Fruit fly (Drosophila melanogaster): ENCODE data around the gene Cpr64Ac.

The Cpr64Ac gene

DNA sequence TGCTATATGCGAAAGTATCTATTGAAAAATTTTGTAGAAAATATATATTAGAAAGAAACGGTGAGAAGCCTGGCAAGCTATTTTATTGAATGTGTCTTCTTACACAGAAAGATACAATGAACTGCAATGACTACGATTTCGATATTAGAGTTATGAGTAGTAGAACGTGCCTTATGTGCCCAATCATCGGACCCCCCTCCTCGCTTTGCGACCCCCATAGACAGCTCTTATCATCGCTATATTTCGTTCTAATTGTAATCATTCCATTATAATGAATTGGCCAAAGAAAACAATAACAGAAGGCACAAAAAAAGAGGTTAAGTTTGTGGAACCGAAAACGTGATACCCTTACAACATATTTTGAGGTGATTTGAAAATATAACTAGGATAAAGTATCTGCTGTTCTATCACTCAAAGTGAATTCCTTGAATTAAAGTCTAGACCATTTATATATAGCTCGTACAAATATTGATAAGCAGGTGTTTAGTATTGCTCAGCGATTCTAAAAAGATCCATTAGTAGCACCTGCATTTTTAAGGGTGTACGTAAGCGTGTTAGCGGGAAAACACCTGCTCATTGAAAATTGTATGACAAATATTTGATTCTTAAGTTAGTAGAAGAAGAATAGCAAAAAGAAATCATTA, 20.1 kb upstream of the Cpr64Ac start:
- peak; percentile 18 for TF ChIP-seq vri (GFP tag; optimal IDR thresholded peaks at IDR 0.05)
- peak; percentile 23 for TF ChIP-seq Hr39 (GFP tag; optimal IDR thresholded peaks at IDR 0.05)
- no peak for TF ChIP-seq CG6854 (GFP tag; optimal IDR thresholded peaks at IDR 0.05)
- peak; percentile 18 for TF ChIP-seq svp (GFP tag)
- TF ChIP-seq Eip78C (GFP tag) = peak; percentile 50
- TF ChIP-seq esn (GFP tag; optimal IDR thresholded peaks at IDR 0.05) = peak; percentile 14
- no peak for TF ChIP-seq CG6276 (GFP tag; optimal IDR thresholded peaks at IDR 0.05)

DNA sequence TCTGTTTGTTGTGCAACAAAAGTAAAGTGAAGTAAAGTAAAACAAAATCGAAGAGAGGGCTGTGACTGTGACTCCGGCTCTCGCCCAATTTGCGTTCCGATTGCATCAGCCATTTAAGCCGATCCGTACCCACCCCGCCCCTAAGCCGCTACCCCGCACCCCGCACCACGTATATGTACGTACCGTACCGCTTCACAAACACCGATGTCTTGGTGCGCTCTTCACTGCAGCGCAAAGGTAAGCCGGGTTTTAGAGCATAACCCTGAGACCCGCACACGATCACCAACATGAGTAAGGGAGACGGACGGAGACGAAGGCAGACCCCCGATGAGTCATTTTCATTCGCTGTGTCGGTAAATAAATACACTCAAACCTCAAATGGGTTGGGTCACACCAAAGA, 19.5 kb upstream of the Cpr64Ac start:
- TF ChIP-seq CG3032 (tag; optimal IDR thresholded peaks at IDR 0.05) (no peak), lz (GFP tag; optimal IDR thresholded peaks at IDR 0.05) (no peak), CG1621 (tag; optimal IDR thresholded peaks at IDR 0.05) (peak; percentile 22), eg (GFP tag; IDR thresholded peaks at IDR 0.05) (no peak), CG6854 (GFP tag; optimal IDR thresholded peaks at IDR 0.05) (no peak), CG4318 (GFP tag; optimal IDR thresholded peaks at IDR 0.05) (no peak)

DNA sequence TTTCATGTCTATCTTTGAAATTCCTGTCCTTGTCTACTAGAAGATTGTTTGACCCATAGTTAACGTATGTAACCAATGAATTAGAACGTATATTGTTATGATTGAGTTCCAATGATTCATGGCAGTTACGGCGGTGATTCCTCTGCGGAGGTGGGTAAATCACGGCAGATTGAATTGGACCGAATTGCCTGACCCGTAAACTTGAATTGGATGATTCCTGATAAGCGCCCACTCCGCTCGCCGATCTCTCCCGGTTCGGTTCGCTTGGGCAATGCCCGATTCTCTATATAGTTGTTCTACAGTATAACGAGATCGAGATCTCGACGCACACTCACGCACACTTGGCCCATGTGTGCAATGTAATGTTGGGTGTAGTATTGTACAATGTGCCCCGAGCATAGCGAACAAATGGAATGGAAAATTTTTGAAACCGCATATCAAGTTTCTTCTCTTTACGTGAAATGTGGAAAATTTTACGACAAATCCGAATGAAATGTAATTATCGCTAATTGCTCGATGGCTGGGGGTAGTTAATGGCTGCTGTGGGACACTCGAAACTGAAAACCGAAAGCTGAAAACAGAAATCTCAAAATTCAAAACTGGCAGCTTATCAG, 18.8 kb upstream of the Cpr64Ac start:
- TF ChIP-seq svp (GFP tag) = peak; percentile 96
- TF ChIP-seq cyc (GFP tag; optimal IDR thresholded peaks at IDR 0.05) = no peak

DNA sequence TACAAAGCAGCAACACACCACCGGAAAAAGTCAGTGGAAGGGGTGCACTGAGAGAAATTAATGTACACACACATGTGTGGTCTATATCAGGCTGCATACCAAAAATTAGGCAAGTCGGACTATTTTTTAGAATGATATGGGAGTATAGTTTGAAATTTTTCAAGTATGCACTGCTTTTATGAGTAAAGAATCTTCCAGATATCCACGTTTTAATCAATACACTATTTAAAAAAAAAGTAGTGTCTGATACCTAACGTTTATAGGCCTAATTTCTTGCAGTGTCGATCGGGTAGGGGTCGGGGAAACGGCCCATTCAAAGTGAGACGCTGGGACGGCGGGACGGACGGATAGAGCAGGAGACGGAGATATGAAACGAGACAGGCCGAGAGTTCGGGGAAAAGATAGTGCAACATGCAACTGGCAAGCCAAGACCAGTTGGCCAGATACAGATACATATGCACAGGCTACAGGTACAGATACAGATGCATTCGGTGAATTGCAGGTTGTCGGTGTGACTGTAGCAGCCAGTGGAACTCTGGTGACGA, 17.7 kb upstream of the Cpr64Ac start:
- TF ChIP-seq CG6792 (GFP tag; optimal IDR thresholded peaks at IDR 0.05) (peak; percentile 83), Smox (GFP tag; optimal IDR thresholded peaks at IDR 0.05) (peak; percentile 33), Eip93F (GFP tag; optimal IDR thresholded peaks at IDR 0.05) (no peak), salr (GFP tag; optimal IDR thresholded peaks at IDR 0.05) (peak; percentile 86 to 92), CG10631 (GFP tag; optimal IDR thresholded peaks at IDR 0.05) (peak; percentile 91), pdm3 (GFP tag; optimal IDR thresholded peaks at IDR 0.05) (peak; percentile 93), CG3032 (tag; optimal IDR thresholded peaks at IDR 0.05) (peak; percentile 94), CG7368 (GFP tag; optimal IDR thresholded peaks at IDR 0.05) (peak; percentile 88), Hr4 (GFP tag; optimal IDR thresholded peaks at IDR 0.05) (peak; percentile 97), net (GFP tag; optimal IDR thresholded peaks at IDR 0.05) (peak; percentile 89), Sox102F (GFP tag; optimal IDR thresholded peaks at IDR 0.05) (peak; percentile 39), Sox14 (GFP tag; optimal IDR thresholded peaks at IDR 0.05) (peak; percentile 91), CG16779 (tag; optimal IDR thresholded peaks at IDR 0.05) (peak; percentile 86), fd85E (GFP tag; optimal IDR thresholded peaks at IDR 0.05) (peak; percentile 55), OdsH (GFP tag; optimal IDR thresholded peaks at IDR 0.05) (peak; percentile 94), vri (GFP tag; optimal IDR thresholded peaks at IDR 0.05) (no peak), CG6276 (GFP tag; optimal IDR thresholded peaks at IDR 0.05) (peak; percentile 91), fkh (GFP tag; optimal IDR thresholded peaks at IDR 0.05) (peak; percentile 36), Ets21C (GFP tag; optimal IDR thresholded peaks at IDR 0.05) (no peak), CG31627 (GFP tag; optimal IDR thresholded peaks at IDR 0.05) (peak; percentile 52), CG15336 (GFP tag; IDR thresholded peaks at IDR 0.05) (peak; percentile 93), CG34406 (GFP tag; optimal IDR thresholded peaks at IDR 0.05) (peak; percentile 81), CG6854 (GFP tag; optimal IDR thresholded peaks at IDR 0.05) (no peak), dac (GFP tag; optimal IDR thresholded peaks at IDR 0.05) (peak; percentile 92), CG10669 (GFP tag; optimal IDR thresholded peaks at IDR 0.05) (peak; percentile 93), CG11294 (GFP tag; IDR thresholded peaks at IDR 0.05) (peak; percentile 73), CG6163 (GFP tag; IDR thresholded peaks at IDR 0.05) (peak; percentile 87), CG9139 (GFP tag; optimal IDR thresholded peaks at IDR 0.05) (peak; percentile 87), eg (GFP tag; IDR thresholded peaks at IDR 0.05) (peak; percentile 90), cyc (GFP tag; optimal IDR thresholded peaks at IDR 0.05) (peak; percentile 65), CG32006 (GFP tag; optimal IDR thresholded peaks at IDR 0.05) (peak; percentile 97), CG8319 (GFP tag; optimal IDR thresholded peaks at IDR 0.05) (peak; percentile 82), Blimp-1 (GFP tag; optimal IDR thresholded peaks at IDR 0.05) (no peak), topi (GFP tag; optimal IDR thresholded peaks at IDR 0.05) (peak; percentile 72), Eip75B (GFP tag; optimal IDR thresholded peaks at IDR 0.05) (peak; percentile 93), Met (GFP tag; optimal IDR thresholded peaks at IDR 0.05) (peak; percentile 66), Sox15 (GFP tag; optimal IDR thresholded peaks at IDR 0.05) (peak; percentile 81)
